Fruit fly (Drosophila melanogaster): ENCODE results near the gene CG10428.

Gene CG10428

dm6 chr2L:18951674-18952073 lies 3.0 kb downstream of the CG10428 start, which contains the start of gene Nedd8 (continued):
- no peak for TF ChIP-seq wdn (GFP tag; IDR thresholded peaks at IDR 0.05)
- TF ChIP-seq z (GFP tag; IDR thresholded peaks at IDR 0.05) = no peak
- peak; percentile 33 for TF ChIP-seq lilli (GFP tag; optimal IDR thresholded peaks at IDR 0.05)
- TF ChIP-seq pb (GFP tag; optimal IDR thresholded peaks at IDR 0.05) = no peak
- TF ChIP-seq sr (GFP tag; IDR thresholded peaks at IDR 0.05) = no peak
- TF ChIP-seq CG10565 (GFP tag; optimal IDR thresholded peaks at IDR 0.05) = no peak
- no peak for TF ChIP-seq CG18011 (GFP tag; optimal IDR thresholded peaks at IDR 0.05)
- no peak for TF ChIP-seq kni (GFP tag; optimal IDR thresholded peaks at IDR 0.05)
- peak; percentile 15 for TF ChIP-seq CG33213 (GFP tag; optimal IDR thresholded peaks at IDR 0.05)
- TF ChIP-seq CG7271 (tag; optimal IDR thresholded peaks at IDR 0.05) = no peak
- no peak for TF ChIP-seq tgo (GFP tag; IDR thresholded peaks at IDR 0.05)
- no peak for TF ChIP-seq grn (GFP tag; optimal IDR thresholded peaks at IDR 0.05)
- no peak for TF ChIP-seq NFAT (GFP tag; IDR thresholded peaks at IDR 0.05)
- TF ChIP-seq CG14710 (tag; optimal IDR thresholded peaks at IDR 0.05) = peak; percentile 30
- no peak for TF ChIP-seq E2f1 (GFP tag; IDR thresholded peaks at IDR 0.05)
- no peak for TF ChIP-seq Ets65A (GFP tag)
- TF ChIP-seq Spps (tag; optimal IDR thresholded peaks at IDR 0.05) = no peak
- TF ChIP-seq Bdp1 (GFP tag; optimal IDR thresholded peaks at IDR 0.05) = no peak
- TF ChIP-seq D19A (tag; optimal IDR thresholded peaks at IDR 0.05) = peak; percentile 28
- TF ChIP-seq sisA (GFP tag; IDR thresholded peaks at IDR 0.05) = no peak
- TF ChIP-seq CG9727 (GFP tag; optimal IDR thresholded peaks at IDR 0.05) = no peak
- no peak for TF ChIP-seq CG8359 (GFP tag; optimal IDR thresholded peaks at IDR 0.05; ENCODE audit: borderline replicate concordance)
- no peak for TF ChIP-seq Oaz (GFP tag; IDR thresholded peaks at IDR 0.05)
- TF ChIP-seq CG15514 (GFP tag; optimal IDR thresholded peaks at IDR 0.05) = peak; percentile 91
- no peak for TF ChIP-seq CG6683 (GFP tag; optimal IDR thresholded peaks at IDR 0.05)
- TF ChIP-seq Neu2 (GFP tag; optimal IDR thresholded peaks at IDR 0.05; ENCODE audit: borderline replicate concordance) = no peak
- peak; percentile 66 for TF ChIP-seq nerfin-2 (GFP tag; IDR thresholded peaks at IDR 0.05; ENCODE audit: partially characterized antibody)
- TF ChIP-seq CG3163 (GFP tag; optimal IDR thresholded peaks at IDR 0.05) = peak; percentile 54
- TF ChIP-seq Ravus (GFP tag; IDR thresholded peaks at IDR 0.05) = no peak
- TF ChIP-seq D (optimal IDR thresholded peaks at IDR 0.05) = no peak
- no peak for TF ChIP-seq D (GFP tag; optimal IDR thresholded peaks at IDR 0.05)
- TF ChIP-seq CoRest (tag; optimal IDR thresholded peaks at IDR 0.05) = peak; percentile 29

- TF ChIP-seq CG12744 (GFP tag; optimal IDR thresholded peaks at IDR 0.05) = no peak
- peak in 1 of 3 experiments; percentile 21 for TF ChIP-seq lola (GFP tag; optimal IDR thresholded peaks at IDR 0.05)
- TF ChIP-seq Sox102F (GFP tag; optimal IDR thresholded peaks at IDR 0.05) = peak; percentile 27
- no peak for TF ChIP-seq CG33557 (GFP tag; optimal IDR thresholded peaks at IDR 0.05)
- peak; percentile 29 for TF ChIP-seq az2 (GFP tag; optimal IDR thresholded peaks at IDR 0.05)
- TF ChIP-seq tap (tag; optimal IDR thresholded peaks at IDR 0.05) = no peak
- TF ChIP-seq chinmo (GFP tag; IDR thresholded peaks at IDR 0.05; ENCODE audit: partially characterized antibody) = no peak
- TF ChIP-seq Blimp-1 (GFP tag; optimal IDR thresholded peaks at IDR 0.05) = peak; percentile 24
- TF ChIP-seq unc-4 (GFP tag; IDR thresholded peaks at IDR 0.05; ENCODE audit: partially characterized antibody) = no peak
- no peak for TF ChIP-seq Ets97D (GFP tag; optimal IDR thresholded peaks at IDR 0.05)
- TF ChIP-seq kah (GFP tag; optimal IDR thresholded peaks at IDR 0.05) = no peak
- peak; percentile 60 for TF ChIP-seq CG8924 (tag; optimal IDR thresholded peaks at IDR 0.05)
- no peak for TF ChIP-seq pfk (GFP tag; optimal IDR thresholded peaks at IDR 0.05)
- 0 out of 2 replicates have a peak, but pooled peaks have one; percentile 14 for TF ChIP-seq CG3847 (GFP tag; IDR thresholded peaks at IDR 0.05)
- TF ChIP-seq Sry-δ (GFP tag; optimal IDR thresholded peaks at IDR 0.05) = no peak
- TF ChIP-seq CG5953 (GFP tag; IDR thresholded peaks at IDR 0.05) = no peak
- no peak for TF ChIP-seq pita (GFP tag; optimal IDR thresholded peaks at IDR 0.05)
- TF ChIP-seq CG34376 (GFP tag; optimal IDR thresholded peaks at IDR 0.05) = peak; percentile 9
- peak; percentile 61 for TF ChIP-seq slbo (GFP tag; IDR thresholded peaks at IDR 0.05)
Observed at dm6 chr2L:18953512-18954254, 5.0 kb downstream of the CG10428 start.
